Worm (Caenorhabditis elegans): Measurements from ENCODE around the gene T21D12.12.

DNA sequence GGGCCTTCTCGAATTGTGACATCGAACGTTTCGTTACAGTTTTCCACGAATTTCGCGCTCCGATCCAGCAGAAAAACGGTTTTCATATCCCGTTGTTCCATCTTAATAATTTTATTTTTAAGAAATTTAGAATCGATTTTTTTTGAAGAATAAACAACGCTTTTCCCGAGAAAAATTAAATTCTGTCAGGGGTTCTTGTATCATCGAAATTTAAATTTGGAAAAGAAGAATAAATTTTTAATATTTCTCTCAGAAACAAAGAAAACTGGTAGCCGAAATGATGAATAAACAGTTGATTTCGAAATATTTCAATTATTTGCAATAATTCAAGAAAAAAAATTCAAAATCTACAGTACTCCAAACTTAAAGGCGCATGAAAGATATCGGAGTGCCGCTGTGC is 28.9 kb upstream of the T21D12.12 start, which contains the start of gene ints-13:
- TF ChIP-seq sem-2 (GFP tag; optimal IDR thresholded peaks at IDR 0.05) (no peak), nhr-76 (tag; optimal IDR thresholded peaks at IDR 0.05) (no peak), nhr-12 (tag; optimal IDR thresholded peaks at IDR 0.05) (no peak), ztf-11 (tag; optimal IDR thresholded peaks at IDR 0.05) (no peak), nhr-28 (tag; optimal IDR thresholded peaks at IDR 0.05) (no peak), nhr-237 (tag; optimal IDR thresholded peaks at IDR 0.05) (no peak), blmp-1 (tag; optimal IDR thresholded peaks at IDR 0.05) (no peak), elt-1 (tag; optimal IDR thresholded peaks at IDR 0.05; ENCODE audit: borderline replicate concordance, insufficient read depth) (no peak), zip-8 (tag; optimal IDR thresholded peaks at IDR 0.05) (no peak), unc-39 (tag; optimal IDR thresholded peaks at IDR 0.05) (no peak), ces-1 (GFP tag; optimal IDR thresholded peaks at IDR 0.05) (no peak)
